Fruit fly (Drosophila melanogaster) whole organism, embryonic: ENCODE measurements around the gene SPR.

Source experiments
- Aef1 ChIP-seq: fragments of 200-800 bp; sonication (Bioruptor generic); IDR thresholded peaks from 3 replicates; pipeline ENCODE4 v1.3.6; 2022; ENCODE audit warnings: missing biosample characterization, missing genetic modification characterization
- Antp ChIP-seq: fragments of 200-800 bp; sonication (Bioruptor generic); optimal IDR thresholded peaks from 3 replicates; lab custom pipeline; 2016; ENCODE audit warnings: missing biosample characterization, missing genetic modification characterization
- B-H1 ChIP-seq: fragments of 200-800 bp; sonication (Bioruptor generic); IDR thresholded peaks from 3 replicates; pipeline ENCODE4 v1.3.6; 2022; ENCODE audit warnings: missing biosample characterization, missing genetic modification characterization
- Bgb ChIP-seq: fragments of 200-800 bp; sonication (Bioruptor generic); IDR thresholded peaks from 2 replicates; pipeline ENCODE4 v1.3.6; 2022; ENCODE audit warnings: missing biosample characterization, missing genetic modification characterization; ENCODE audit not compliant: partially characterized antibody
- CG1024 ChIP-seq: fragments of 200-800 bp; sonication (Bioruptor generic); IDR thresholded peaks from 2 replicates; pipeline ENCODE4 v1.3.6; 2022; ENCODE audit warnings: missing biosample characterization, missing genetic modification characterization
- CG11723 ChIP-seq: fragments of 200-800 bp; sonication (Bioruptor generic); optimal IDR thresholded peaks from 2 replicates; lab custom pipeline; 2017; ENCODE audit warnings: missing biosample characterization, mild to moderate bottlenecking, missing genetic modification characterization
- CG14441 ChIP-seq: fragments of 200-800 bp; sonication (Bioruptor generic); IDR thresholded peaks from 2 replicates; pipeline ENCODE4 v1.3.6; 2022; ENCODE audit warnings: missing biosample characterization, missing genetic modification characterization
- CG15011 ChIP-seq: fragments of 200-800 bp; sonication (Bioruptor generic); optimal IDR thresholded peaks from 3 replicates; lab custom pipeline; 2018; ENCODE audit warnings: missing biosample characterization, mild to moderate bottlenecking, missing genetic modification characterization
- CG15073 ChIP-seq: fragments of 200-800 bp; sonication (Bioruptor generic); optimal IDR thresholded peaks from 2 replicates; lab custom pipeline; 2016; ENCODE audit warnings: missing biosample characterization, missing genetic modification characterization
- CG15514 ChIP-seq: fragments of 200-800 bp; sonication (Bioruptor generic); optimal IDR thresholded peaks from 3 replicates; lab custom pipeline; 2017; ENCODE audit warnings: missing biosample characterization, missing genetic modification characterization, mild to moderate bottlenecking, moderate library complexity, missing genetic modification reagents
- CG17612 ChIP-seq: fragments of 200-800 bp; sonication (Bioruptor generic); IDR thresholded peaks from 2 replicates; pipeline ENCODE4 v1.3.6; 2022; ENCODE audit warnings: missing biosample characterization, missing genetic modification characterization
- CG1792 ChIP-seq: fragments of 200-800 bp; sonication (Bioruptor generic); optimal IDR thresholded peaks from 2 replicates; lab custom pipeline; 2016; ENCODE audit warnings: missing biosample characterization, missing genetic modification characterization
- CG3407 ChIP-seq: fragments of 200-800 bp; sonication (Bioruptor generic); optimal IDR thresholded peaks from 2 replicates; lab custom pipeline; 2018; ENCODE audit warnings: missing biosample characterization, mild to moderate bottlenecking, missing genetic modification characterization
- CG34224 ChIP-seq: fragments of 200-800 bp; sonication (Bioruptor generic); IDR thresholded peaks from 3 replicates; pipeline ENCODE4 v1.3.6; 2022; ENCODE audit warnings: missing biosample characterization, missing genetic modification characterization; ENCODE audit not compliant: partially characterized antibody
- CG7963 ChIP-seq: fragments of 200-800 bp; sonication (Bioruptor generic); IDR thresholded peaks from 3 replicates; pipeline ENCODE4 v1.3.6; 2022; ENCODE audit warnings: missing biosample characterization, missing genetic modification characterization; ENCODE audit not compliant: partially characterized antibody
- Camta ChIP-seq: fragments of 200-800 bp; sonication (Bioruptor generic); optimal IDR thresholded peaks from 2 replicates; lab custom pipeline; 2016; ENCODE audit warnings: missing biosample characterization, missing genetic modification characterization
- Fer2 ChIP-seq: fragments of 200-800 bp; sonication (Bioruptor generic); optimal IDR thresholded peaks from 2 replicates; lab custom pipeline; 2018; ENCODE audit warnings: missing biosample characterization, mild to moderate bottlenecking, missing genetic modification characterization, moderate library complexity
- Gsc ChIP-seq: fragments of 200-800 bp; sonication (Bioruptor generic); IDR thresholded peaks from 2 replicates; pipeline ENCODE4 v1.3.6; 2022; ENCODE audit warnings: missing biosample characterization, missing genetic modification characterization
- HLH54F ChIP-seq: fragments of 200-800 bp; sonication (Bioruptor generic); optimal IDR thresholded peaks from 3 replicates; lab custom pipeline; 2016; ENCODE audit warnings: missing biosample characterization, missing genetic modification characterization
- MBD-R2 ChIP-seq: fragments of 200-800 bp; sonication (Bioruptor generic); IDR thresholded peaks from 2 replicates; pipeline ENCODE4 v1.3.6; 2022; ENCODE audit warnings: missing biosample characterization, missing genetic modification characterization
- MESR4 ChIP-seq: fragments of 200-800 bp; sonication (Bioruptor generic); optimal IDR thresholded peaks from 2 replicates; lab custom pipeline; 2018; ENCODE audit warnings: missing biosample characterization, mild to moderate bottlenecking, missing genetic modification characterization, moderate library complexity
- MTF-1 ChIP-seq: fragments of 200-800 bp; sonication (Bioruptor generic); optimal IDR thresholded peaks from 2 replicates; lab custom pipeline; 2018; ENCODE audit warnings: missing biosample characterization, mild to moderate bottlenecking, missing genetic modification characterization, borderline replicate concordance
- Med ChIP-seq: fragments of 200-800 bp; sonication (Bioruptor generic); peaks from one replicate; lab custom pipeline; 2016; ENCODE audit warnings: missing biosample characterization, missing genetic modification characterization, mild to moderate bottlenecking, inconsistent platforms, moderate library complexity
- Meics ChIP-seq: fragments of 200-800 bp; sonication (Bioruptor generic); optimal IDR thresholded peaks from 2 replicates; lab custom pipeline; 2017; ENCODE audit warnings: missing biosample characterization, mild to moderate bottlenecking, missing genetic modification characterization
- NC2β ChIP-seq: fragments of 200-800 bp; sonication (Bioruptor generic); optimal IDR thresholded peaks from 2 replicates; lab custom pipeline; 2016; ENCODE audit warnings: missing biosample characterization, missing genetic modification characterization
- Pdp1 ChIP-seq, 2 experiments: fragments of 200-800 bp; sonication (Bioruptor generic); optimal IDR thresholded peaks; 3 replicates each; lab custom pipeline; 2016; ENCODE audit warnings: missing biosample characterization in 2 of 2, missing genetic modification characterization in 2 of 2, mild to moderate bottlenecking in 1 of 2, moderate library complexity in 1 of 2
- Rfx ChIP-seq: fragments of 200-800 bp; sonication (Bioruptor generic); IDR thresholded peaks from 2 replicates; pipeline ENCODE4 v1.3.6; 2022; ENCODE audit warnings: missing biosample characterization, missing genetic modification characterization
- Rx ChIP-seq: fragments of 200-800 bp; sonication (Bioruptor generic); IDR thresholded peaks from 2 replicates; pipeline ENCODE4 v1.3.6; 2022; ENCODE audit warnings: missing biosample characterization, missing genetic modification characterization
- Sox100B ChIP-seq: fragments of 200-800 bp; sonication (Bioruptor generic); optimal IDR thresholded peaks from 3 replicates; lab custom pipeline; 2018; ENCODE audit warnings: missing biosample characterization, mild to moderate bottlenecking, missing genetic modification characterization
- Sry-β ChIP-seq: fragments of 200-800 bp; sonication (Bioruptor generic); optimal IDR thresholded peaks from 2 replicates; lab custom pipeline; 2018; ENCODE audit warnings: missing biosample characterization, mild to moderate bottlenecking, missing genetic modification characterization, moderate library complexity
- ash1 ChIP-seq: fragments of 200-800 bp; sonication (Bioruptor generic); optimal IDR thresholded peaks from 2 replicates; lab custom pipeline; 2018; ENCODE audit warnings: missing biosample characterization, mild to moderate bottlenecking, missing genetic modification characterization
- bcd ChIP-seq: fragments of 200-800 bp; sonication (Bioruptor generic); optimal IDR thresholded peaks from 2 replicates; lab custom pipeline; 2017; ENCODE audit warnings: missing biosample characterization, mild to moderate bottlenecking, missing genetic modification characterization
- cwo ChIP-seq: fragments of 200-800 bp; sonication (Bioruptor generic); optimal IDR thresholded peaks from 3 replicates; lab custom pipeline; 2017; ENCODE audit warnings: missing biosample characterization, missing genetic modification characterization, mild to moderate bottlenecking, moderate library complexity, missing genetic modification reagents
- dm ChIP-seq: fragments of 200-800 bp; sonication (Bioruptor generic); optimal IDR thresholded peaks from 3 replicates; lab custom pipeline; 2016; ENCODE audit warnings: missing biosample characterization, missing genetic modification characterization
- dmrt99B ChIP-seq: fragments of 200-800 bp; sonication (Bioruptor generic); optimal IDR thresholded peaks from 2 replicates; lab custom pipeline; 2018; ENCODE audit warnings: missing biosample characterization, mild to moderate bottlenecking, missing genetic modification characterization, moderate library complexity
- en ChIP-seq: fragments of 200-800 bp; sonication (Bioruptor generic); optimal IDR thresholded peaks from 2 replicates; lab custom pipeline; 2016; ENCODE audit warnings: missing biosample characterization, missing genetic modification characterization
- gce ChIP-seq: fragments of 200-800 bp; sonication (Bioruptor generic); IDR thresholded peaks from 3 replicates; pipeline ENCODE4 v1.3.6; 2022; ENCODE audit warnings: missing biosample characterization, missing genetic modification characterization
- hb ChIP-seq: fragments of 200-800 bp; sonication (Bioruptor generic); IDR thresholded peaks from 3 replicates; pipeline ENCODE4 v1.3.6; 2022; ENCODE audit warnings: missing biosample characterization, missing genetic modification characterization; ENCODE audit not compliant: partially characterized antibody
- hkb ChIP-seq, 2 experiments: fragments of 200-800 bp in 1 of 2; fragments of >200 bp in 1 of 2; sonication (Bioruptor generic) in 1 of 2; IDR thresholded peaks in 1 of 2; optimal IDR thresholded peaks in 1 of 2; 2 replicates each; pipeline versions ENCODE4 v1.3.6 to Lab custom; 2017 to 2022; ENCODE audit warnings: missing biosample characterization in 1 of 2, missing genetic modification characterization in 1 of 2
- klu ChIP-seq: fragments of 200-800 bp; sonication (Bioruptor generic); IDR thresholded peaks from 2 replicates; pipeline ENCODE4 v1.3.6; 2022; ENCODE audit warnings: missing biosample characterization, missing genetic modification characterization
- lov ChIP-seq, 2 experiments: fragments of 200-800 bp in 1 of 2; fragments of >200 bp in 1 of 2; sonication (Bioruptor generic) in 1 of 2; IDR thresholded peaks in 1 of 2; optimal IDR thresholded peaks in 1 of 2; 2 replicates in 1 of 2; 3 replicates in 1 of 2; pipeline versions ENCODE4 v1.3.6 to Lab custom; 2017 to 2022; ENCODE audit warnings: missing biosample characterization in 1 of 2, missing genetic modification characterization in 1 of 2
- pho ChIP-seq: fragments of 200-800 bp; sonication (Bioruptor generic); optimal IDR thresholded peaks from 2 replicates; lab custom pipeline; 2016; ENCODE audit warnings: missing biosample characterization, missing genetic modification characterization
- pnt ChIP-seq: fragments of 200-800 bp; sonication (Bioruptor generic); optimal IDR thresholded peaks from 3 replicates; lab custom pipeline; 2016; ENCODE audit warnings: missing biosample characterization, missing genetic modification characterization
- shn ChIP-seq: fragments of 200-800 bp; sonication (Bioruptor generic); optimal IDR thresholded peaks from 3 replicates; lab custom pipeline; 2016; ENCODE audit warnings: missing biosample characterization, missing genetic modification characterization
- unc-4 ChIP-seq: fragments of 200-800 bp; sonication (Bioruptor generic); IDR thresholded peaks from 2 replicates; pipeline ENCODE4 v1.3.6; 2022; ENCODE audit warnings: missing biosample characterization, missing genetic modification characterization; ENCODE audit not compliant: partially characterized antibody
- zen ChIP-seq: fragments of 200-800 bp; sonication (Bioruptor generic); optimal IDR thresholded peaks from 3 replicates; lab custom pipeline; 2018; ENCODE audit warnings: missing biosample characterization, mild to moderate bottlenecking, missing genetic modification characterization, moderate library complexity

The SPR gene

DNA sequence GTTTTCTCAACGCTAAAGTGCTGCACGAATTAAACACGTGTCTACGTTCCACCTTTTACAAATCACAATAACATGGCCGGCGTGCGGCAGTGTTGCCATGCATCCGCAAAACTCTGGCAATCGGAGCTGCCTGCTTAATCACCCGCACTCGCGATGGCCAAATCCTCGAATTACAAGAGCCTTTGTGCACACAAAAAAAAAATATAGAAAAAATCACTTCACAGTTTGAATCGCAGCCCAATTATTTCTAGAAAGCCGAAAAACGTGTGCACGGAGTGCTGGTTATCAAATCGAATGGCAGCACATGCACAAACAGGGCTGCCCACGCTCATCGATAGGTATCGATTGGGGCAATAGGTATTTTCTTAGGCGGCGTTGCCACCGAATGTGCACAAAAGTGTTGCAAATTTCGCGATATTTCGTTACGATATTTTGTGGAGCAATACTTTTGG lies 25.9 kb upstream of the SPR start, which contains the start of gene spoon (continued):
- peak; percentile 32 for TF ChIP-seq shn
- TF ChIP-seq Rfx (GFP tag; lab: Robert Waterston, UW), result peak; percentile 73
- TF ChIP-seq MTF-1 (GFP tag; lab: Kevin White, UChicago), result no peak
- peak; percentile 77 for TF ChIP-seq CG7963 (GFP tag; lab: Robert Waterston, UW)
- peak; percentile 92 for TF ChIP-seq dm (GFP tag; lab: Kevin White, UChicago)
- TF ChIP-seq Rx (GFP tag; lab: Robert Waterston, UW), result 0 out of 2 replicates have a peak, but pooled peaks have one; percentile 27
- TF ChIP-seq pho, result peak; percentile 65
- TF ChIP-seq NC2β (GFP tag; lab: Kevin White, UChicago), result no peak
- TF ChIP-seq Med, result peak; percentile 87
- no peak for TF ChIP-seq ash1 (GFP tag; lab: Kevin White, UChicago)

DNA sequence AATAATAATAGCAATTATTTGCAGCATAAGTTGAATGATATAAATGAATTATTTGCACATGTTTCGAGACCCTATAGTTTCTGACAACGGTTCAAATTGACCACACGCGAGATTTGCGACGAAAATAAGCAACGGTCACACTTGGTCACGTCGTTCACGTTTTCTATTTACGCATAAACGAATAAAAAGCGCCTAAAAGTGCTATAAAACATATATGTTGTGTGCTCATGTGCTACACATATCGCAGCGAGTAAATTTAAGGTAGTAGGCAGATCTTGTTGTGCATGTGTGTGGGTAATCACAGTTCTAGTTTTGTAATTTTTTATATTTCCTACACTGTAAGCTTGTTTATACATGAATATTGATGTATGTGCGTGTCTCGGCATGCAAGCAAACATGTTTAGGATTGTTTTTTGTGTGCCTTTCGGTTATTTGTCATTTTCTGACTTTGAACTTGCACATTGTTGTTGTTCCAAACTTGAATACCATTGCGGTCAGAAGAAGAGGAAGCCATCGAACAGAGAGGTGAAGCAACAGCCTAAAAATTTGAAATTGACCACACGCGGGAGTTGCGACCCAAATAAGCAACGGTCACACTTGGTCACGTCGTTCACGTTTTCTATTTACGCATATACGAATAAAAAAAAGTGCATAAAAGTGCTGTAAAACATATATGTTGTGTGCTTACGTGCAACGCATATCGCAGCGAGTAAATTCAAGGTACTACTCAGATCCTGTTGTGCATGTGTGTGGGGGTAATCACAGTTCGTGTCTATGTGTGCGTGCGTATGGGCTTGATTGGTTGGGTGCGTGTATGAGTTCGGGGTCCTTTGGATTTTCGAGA lies 24.8 kb upstream of the SPR start, which contains the start of gene Usp16-45:
Gene Usp16-45, plus strand, starts transcription at position 127 of the 844 bp plus-strand sequence.
- no peak for TF ChIP-seq Meics
- TF ChIP-seq klu (GFP tag; lab: Robert Waterston, UW), result no peak
- TF ChIP-seq HLH54F (GFP tag; lab: Kevin White, UChicago), result no peak
- TF ChIP-seq Pdp1 (GFP tag; optimal IDR thresholded peaks at IDR 0.05; lab: Kevin White, UChicago), result peak in 1 of 2 experiments; percentile 2
- no peak for TF ChIP-seq CG34224 (GFP tag; lab: Robert Waterston, UW)
- TF ChIP-seq CG1792 (GFP tag; lab: Kevin White, UChicago), result no peak
- TF ChIP-seq MBD-R2, result 0 out of 2 replicates have a peak, but pooled peaks have one; percentile 14
- TF ChIP-seq bcd (GFP tag; lab: Kevin White, UChicago), result no peak
- no peak for TF ChIP-seq hkb (optimal IDR thresholded peaks at IDR 0.05; lab: Kevin White, UChicago)
- TF ChIP-seq hkb (GFP tag; IDR thresholded peaks at IDR 0.05; lab: Robert Waterston, UW), result no peak
- no peak for TF ChIP-seq pnt (GFP tag; lab: Kevin White, UChicago)
- TF ChIP-seq Gsc (GFP tag; lab: Robert Waterston, UW), result no peak
- no peak for TF ChIP-seq CG14441 (GFP tag; lab: Robert Waterston, UW)
- no peak for TF ChIP-seq Fer2 (tag; lab: Kevin White, UChicago)
- peak; percentile 17 for TF ChIP-seq cwo (GFP tag; lab: Kevin White, UChicago)
- TF ChIP-seq en, result no peak
- TF ChIP-seq gce (GFP tag; lab: Robert Waterston, UW), result no peak
- TF ChIP-seq CG15514 (GFP tag; lab: Kevin White, UChicago), result peak; percentile 34
- TF ChIP-seq CG15073 (GFP tag; lab: Kevin White, UChicago), result no peak
- no peak for TF ChIP-seq CG3407
- no peak for TF ChIP-seq CG17612 (GFP tag; lab: Robert Waterston, UW)
- no peak for TF ChIP-seq Sry-β (GFP tag; lab: Kevin White, UChicago)
- no peak for TF ChIP-seq CG11723
- peak; percentile 25; the same call in 1 of the 2 replicates for TF ChIP-seq Bgb (GFP tag; lab: Robert Waterston, UW)
- no peak for TF ChIP-seq lov (optimal IDR thresholded peaks at IDR 0.05; lab: Kevin White, UChicago)
- TF ChIP-seq lov (GFP tag; IDR thresholded peaks at IDR 0.05; lab: Robert Waterston, UW), result no peak
- no peak for TF ChIP-seq Aef1 (GFP tag; lab: Robert Waterston, UW)
- no peak for TF ChIP-seq Camta (GFP tag; lab: Kevin White, UChicago)
- TF ChIP-seq Antp, result no peak
- no peak for TF ChIP-seq zen (tag; lab: Kevin White, UChicago)
- TF ChIP-seq CG15011 (GFP tag; lab: Kevin White, UChicago), result no peak
- TF ChIP-seq hb (GFP tag; lab: Robert Waterston, UW), result no peak
- peak; percentile 96 for TF ChIP-seq MESR4 (GFP tag; lab: Kevin White, UChicago)
- no peak for TF ChIP-seq B-H1 (GFP tag; lab: Robert Waterston, UW)
- peak; percentile 39; the same call in 1 of the 2 replicates for TF ChIP-seq unc-4 (GFP tag; lab: Robert Waterston, UW)
- no peak for TF ChIP-seq dmrt99B (tag; lab: Kevin White, UChicago)
- no peak for TF ChIP-seq CG1024 (GFP tag; lab: Robert Waterston, UW)
- TF ChIP-seq Sox100B, result no peak
